Worm (Caenorhabditis elegans) whole organism, L3 larva: ENCODE measurements around the gene hrpk-2.

Experiments used
- ZK546.5 ChIP-seq: sonication (generic microtip); optimal IDR thresholded peaks from 2 replicates; lab custom pipeline; 2017; ENCODE audit warnings: missing biosample characterization, missing genetic modification characterization
- ama-1 ChIP-seq: fragments of 150-350 bp; optimal IDR thresholded peaks from 2 replicates; lab custom pipeline; 2018
- ceh-82 ChIP-seq: fragments of 150-350 bp; optimal IDR thresholded peaks from 2 replicates; lab custom pipeline; 2014; ENCODE audit warnings: missing biosample characterization, missing genetic modification characterization
- fkh-2 ChIP-seq: fragments of 150-350 bp; optimal IDR thresholded peaks from 2 replicates; lab custom pipeline; 2014; ENCODE audit warnings: missing biosample characterization, missing genetic modification reagents, missing genetic modification characterization
- fos-1 ChIP-seq: fragments of 150-350 bp; optimal IDR thresholded peaks from 2 replicates; lab custom pipeline; 2014; ENCODE audit warnings: missing biosample characterization, missing genetic modification characterization
- hmg-11 ChIP-seq: sonication (generic microtip); optimal IDR thresholded peaks from 2 replicates; lab custom pipeline; 2016; ENCODE audit warnings: missing genetic modification characterization, missing compliant biosample characterization
- nhr-237 ChIP-seq: fragments of 150-350 bp; optimal IDR thresholded peaks from 2 replicates; lab custom pipeline; 2014; ENCODE audit warnings: missing biosample characterization, missing genetic modification characterization
- nhr-76 ChIP-seq: fragments of 150-350 bp; sonication (generic microtip); optimal IDR thresholded peaks from 5 replicates; lab custom pipeline; 2014; ENCODE audit warnings: missing biosample characterization, missing genetic modification characterization
- pha-4 ChIP-seq: fragments of 150-350 bp; optimal IDR thresholded peaks from 2 replicates; lab custom pipeline; 2014; ENCODE audit warnings: missing biosample characterization, missing genetic modification reagents, missing genetic modification characterization

DNA sequence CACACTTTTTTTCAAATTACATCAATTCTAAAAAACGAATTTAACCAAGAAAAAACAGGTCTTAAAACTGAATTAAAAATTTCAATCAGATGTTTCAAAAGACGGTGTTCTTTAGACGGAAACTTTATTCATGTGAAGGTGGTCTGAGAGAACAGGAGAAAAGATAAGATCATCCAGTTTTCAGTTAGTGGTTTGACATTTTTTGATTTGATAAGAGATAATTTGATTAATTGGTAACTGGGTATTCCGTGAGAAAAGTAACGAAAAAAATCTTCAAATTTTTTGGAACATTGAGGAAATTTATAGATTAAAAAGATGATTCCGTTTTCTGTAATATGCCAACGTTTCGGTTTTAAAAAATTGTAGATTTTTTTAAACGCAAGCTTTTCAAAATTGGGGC lies 49.6 kb downstream of the hrpk-2 start:
- TF ChIP-seq fos-1 (tag; lab: Kevin White, UChicago) (no peak), hmg-11 (tag; lab: Kevin White, UChicago) (no peak), ceh-82 (no peak), nhr-76 (tag; lab: Kevin White, UChicago) (no peak), nhr-237 (tag; lab: Kevin White, UChicago) (no peak), ZK546.5 (tag; lab: Kevin White, UChicago) (no peak), ama-1 (no peak), fkh-2 (no peak), pha-4 (tag; lab: Kevin White, UChicago) (no peak)
